Worm (Caenorhabditis elegans) whole organism, L4 larva: ENCODE results near the gene T25B9.4.

ENCODE experiments used
- D1046.2 ChIP-seq: fragments of 200-800 bp; sonication (Bioruptor generic); IDR thresholded peaks from 2 replicates; pipeline ENCODE4 v1.3.6; 2022; ENCODE audit warnings: missing genetic modification characterization, missing compliant biosample characterization
- F10B5.3 ChIP-seq: sonication (generic microtip); optimal IDR thresholded peaks from 2 replicates; lab custom pipeline; 2016; ENCODE audit warnings: mild to moderate bottlenecking, missing genetic modification characterization, missing compliant biosample characterization
- F37D6.2 ChIP-seq: sonication (generic microtip); optimal IDR thresholded peaks from 2 replicates; lab custom pipeline; 2016; ENCODE audit warnings: mild to moderate bottlenecking, missing genetic modification characterization, missing compliant biosample characterization
- F44E2.7 ChIP-seq: fragments of 200-800 bp; sonication (Bioruptor generic); IDR thresholded peaks from 2 replicates; pipeline ENCODE4 v2.1.2; 2022; ENCODE audit warnings: missing genetic modification characterization, missing compliant biosample characterization
- T20F7.1 ChIP-seq: fragments of 200-800 bp; sonication (Bioruptor generic); optimal IDR thresholded peaks from 2 replicates; lab custom pipeline; 2018; ENCODE audit warnings: mild to moderate bottlenecking, missing genetic modification characterization, missing compliant biosample characterization
- ZK546.5 ChIP-seq, 2 experiments: sonication (generic microtip); optimal IDR thresholded peaks; 2 replicates each; lab custom pipeline; 2017; ENCODE audit warnings: missing biosample characterization in 2 of 2, missing genetic modification characterization in 2 of 2
- arid-1 ChIP-seq: fragments of 200-800 bp; sonication (Bioruptor generic); conservative IDR thresholded peaks from 2 replicates; pipeline ENCODE4 v1.3.6; 2022; ENCODE audit warnings: missing genetic modification reagents, missing genetic modification characterization, missing compliant biosample characterization
- ceh-28 ChIP-seq: fragments of 150-350 bp; optimal IDR thresholded peaks from 2 replicates; lab custom pipeline; 2014; ENCODE audit warnings: missing biosample characterization, missing genetic modification reagents, missing genetic modification characterization
- ctbp-1 ChIP-seq: fragments of 200-800 bp; sonication (Bioruptor generic); IDR thresholded peaks from 2 replicates; pipeline ENCODE4 v1.3.6; 2022; ENCODE audit warnings: missing genetic modification reagents, missing genetic modification characterization, missing compliant biosample characterization
- daf-19 ChIP-seq: fragments of 200-800 bp; sonication (Bioruptor generic); conservative IDR thresholded peaks from 2 replicates; pipeline ENCODE4 v1.3.6; 2022; ENCODE audit warnings: missing genetic modification characterization, missing compliant biosample characterization
- daf-8 ChIP-seq: fragments of 200-800 bp; sonication (Bioruptor generic); IDR thresholded peaks from 2 replicates; pipeline ENCODE4 v1.3.6; 2022; ENCODE audit warnings: missing genetic modification characterization, missing compliant biosample characterization
- dmd-6 ChIP-seq: fragments of 200-800 bp; sonication (Bioruptor generic); IDR thresholded peaks from 2 replicates; pipeline ENCODE4 v1.3.6; 2022; ENCODE audit warnings: missing genetic modification reagents, missing genetic modification characterization, missing compliant biosample characterization
- dmd-9 ChIP-seq: fragments of 200-800 bp; sonication (Bioruptor generic); IDR thresholded peaks from 2 replicates; pipeline ENCODE4 v1.3.6; 2022; ENCODE audit warnings: missing genetic modification reagents, missing genetic modification characterization, missing compliant biosample characterization
- duxl-1 ChIP-seq: sonication (generic microtip); optimal IDR thresholded peaks from 2 replicates; lab custom pipeline; 2016; ENCODE audit warnings: mild to moderate bottlenecking, missing genetic modification characterization, moderate library complexity, missing compliant biosample characterization; ENCODE audit not compliant: poor library complexity
- egl-27 ChIP-seq: sonication (generic microtip); optimal IDR thresholded peaks from 3 replicates; lab custom pipeline; 2017; ENCODE audit warnings: missing biosample characterization, missing genetic modification reagents, missing genetic modification characterization
- fkh-10 ChIP-seq: fragments of 150-350 bp; optimal IDR thresholded peaks from 2 replicates; lab custom pipeline; 2014; ENCODE audit warnings: missing biosample characterization, missing genetic modification reagents, missing genetic modification characterization
- hif-1 ChIP-seq, 2 experiments: sonication (generic microtip); optimal IDR thresholded peaks; 2 replicates each; lab custom pipeline; 2016 to 2017; ENCODE audit warnings: missing compliant biosample characterization in 2 of 2, missing genetic modification characterization in 2 of 2, missing genetic modification reagents in 2 of 2, missing genotype in 2 of 2, mild to moderate bottlenecking in 1 of 2
- hlh-11 ChIP-seq: fragments of 200-800 bp; sonication (Bioruptor generic); optimal IDR thresholded peaks from 2 replicates; lab custom pipeline; 2018; ENCODE audit warnings: mild to moderate bottlenecking, missing genetic modification characterization, missing compliant biosample characterization
- lin-1 ChIP-seq: fragments of 200-800 bp; sonication (Bioruptor generic); IDR thresholded peaks from 2 replicates; pipeline ENCODE4 v1.3.6; 2022; ENCODE audit warnings: missing genetic modification reagents, missing genetic modification characterization, missing compliant biosample characterization
- lin-39 ChIP-seq: fragments of 150-350 bp; optimal IDR thresholded peaks from 2 replicates; lab custom pipeline; 2014; ENCODE audit warnings: missing biosample characterization, missing genetic modification reagents, missing genetic modification characterization
- madf-5 ChIP-seq, 2 experiments: fragments of 200-800 bp; sonication (Bioruptor generic); IDR thresholded peaks; 2 replicates each; pipeline ENCODE4 v1.3.6; 2022; ENCODE audit warnings: missing compliant biosample characterization in 2 of 2, missing genetic modification characterization in 2 of 2
- madf-9 ChIP-seq: fragments of 200-800 bp; sonication (Bioruptor generic); conservative IDR thresholded peaks from 2 replicates; pipeline ENCODE4 v1.3.6; 2022; ENCODE audit warnings: missing genetic modification reagents, missing genetic modification characterization, missing compliant biosample characterization
- mdt-29 ChIP-seq: fragments of 200-800 bp; sonication (Bioruptor generic); IDR thresholded peaks from 2 replicates; pipeline ENCODE4 v1.3.6; 2022; ENCODE audit warnings: missing genetic modification reagents, missing genetic modification characterization, missing compliant biosample characterization
- mes-2 ChIP-seq: sonication (generic microtip); optimal IDR thresholded peaks from 2 replicates; lab custom pipeline; 2016; ENCODE audit warnings: missing genotype, mild to moderate bottlenecking, missing genetic modification characterization, missing compliant biosample characterization; ENCODE audit not compliant: poor library complexity, severe bottlenecking
- mxl-3 ChIP-seq: fragments of 200-800 bp; sonication (Bioruptor generic); optimal IDR thresholded peaks from 2 replicates; lab custom pipeline; 2018; ENCODE audit warnings: mild to moderate bottlenecking, missing genetic modification characterization, missing compliant biosample characterization
- nhr-102 ChIP-seq: sonication (generic microtip); optimal IDR thresholded peaks from 2 replicates; lab custom pipeline; 2016; ENCODE audit warnings: mild to moderate bottlenecking, missing genetic modification characterization, moderate library complexity, missing compliant biosample characterization
- nhr-11 ChIP-seq: fragments of 150-350 bp; optimal IDR thresholded peaks from 2 replicates; lab custom pipeline; 2014; ENCODE audit warnings: missing biosample characterization, missing genetic modification characterization
- nhr-28 ChIP-seq: fragments of 150-350 bp; optimal IDR thresholded peaks from 2 replicates; lab custom pipeline; 2014; ENCODE audit warnings: missing biosample characterization, missing genetic modification characterization
- nhr-41 ChIP-seq: fragments of 200-800 bp; sonication (Bioruptor generic); IDR thresholded peaks from 2 replicates; pipeline ENCODE4 v1.3.6; 2022; ENCODE audit warnings: missing genetic modification reagents, missing genetic modification characterization, missing compliant biosample characterization
- php-3 ChIP-seq: fragments of 200-800 bp; sonication (Bioruptor generic); IDR thresholded peaks from 2 replicates; pipeline ENCODE4 v1.3.6; 2022; ENCODE audit warnings: missing genetic modification reagents, missing genetic modification characterization, missing compliant biosample characterization
- pqm-1 ChIP-seq: sonication (generic microtip); optimal IDR thresholded peaks from 2 replicates; lab custom pipeline; 2017; ENCODE audit warnings: missing biosample characterization, missing genetic modification characterization
- rbr-2 ChIP-seq: sonication (generic microtip); optimal IDR thresholded peaks from 2 replicates; lab custom pipeline; 2016; ENCODE audit warnings: missing genotype, missing genetic modification characterization, missing compliant biosample characterization
- saeg-2 ChIP-seq: fragments of 200-800 bp; sonication (Bioruptor generic); IDR thresholded peaks from 2 replicates; pipeline ENCODE4 v1.3.6; 2022; ENCODE audit warnings: missing genetic modification reagents, missing genetic modification characterization, missing compliant biosample characterization
- snpc-1.2 ChIP-seq: fragments of 200-800 bp; sonication (Bioruptor generic); IDR thresholded peaks from 2 replicates; pipeline ENCODE4 v1.3.6; 2022; ENCODE audit warnings: missing genetic modification reagents, missing genetic modification characterization, missing compliant biosample characterization
- tag-97 ChIP-seq: fragments of 200-800 bp; sonication (Bioruptor generic); IDR thresholded peaks from 2 replicates; pipeline ENCODE4 v1.3.6; 2022; ENCODE audit warnings: missing genetic modification characterization, missing compliant biosample characterization
- unc-62 ChIP-seq, 3 experiments: fragments of 150-350 bp in 1 of 3; sonication (generic microtip); optimal IDR thresholded peaks in 2 of 3; peaks in 1 of 3; 1 replicate in 1 of 3; 2 replicates in 2 of 3; lab custom pipeline; 2014 to 2017; ENCODE audit warnings: missing biosample characterization in 3 of 3, missing genetic modification characterization in 3 of 3, missing genetic modification reagents in 3 of 3, missing genotype in 1 of 3
- zag-1 ChIP-seq: fragments of 150-350 bp; optimal IDR thresholded peaks from 2 replicates; lab custom pipeline; 2014; ENCODE audit warnings: missing biosample characterization, missing genetic modification characterization
- ztf-11 ChIP-seq: fragments of 150-350 bp; optimal IDR thresholded peaks from 2 replicates; lab custom pipeline; 2014; ENCODE audit warnings: missing biosample characterization, missing genetic modification characterization

The T25B9.4 gene

ce11 chrIV:10734527-10735436 is 22.7 kb downstream of the T25B9.4 start, which contains the start of the genes orc-5 and cyb-1 (continued):
- TF ChIP-seq egl-27 (tag; lab: Kevin White, UChicago), result no peak
- TF ChIP-seq daf-19 (GFP tag; lab: Robert Waterston, UW), result no peak
- no peak for TF ChIP-seq daf-8 (GFP tag; lab: Robert Waterston, UW)
- no peak for TF ChIP-seq lin-1 (GFP tag; lab: Robert Waterston, UW)
- peak; percentile 99 for TF ChIP-seq T20F7.1
- TF ChIP-seq snpc-1.2, result no peak
- no peak for TF ChIP-seq fkh-10 (GFP tag; lab: Kevin White, UChicago)
- TF ChIP-seq tag-97 (GFP tag; lab: Robert Waterston, UW), result no peak
- TF ChIP-seq nhr-11 (tag; lab: Kevin White, UChicago), result no peak
- TF ChIP-seq php-3 (GFP tag; lab: Robert Waterston, UW), result no peak
- TF ChIP-seq ceh-28, result no peak
- TF ChIP-seq hlh-11 (tag; lab: Kevin White, UChicago), result peak; percentile 9
- no peak for TF ChIP-seq hif-1 (tag; optimal IDR thresholded peaks at IDR 0.05; lab: Kevin White, UChicago)
- no peak for TF ChIP-seq nhr-41 (GFP tag; lab: Robert Waterston, UW)
- TF ChIP-seq ctbp-1 (GFP tag; lab: Robert Waterston, UW), result no peak
- TF ChIP-seq nhr-28 (tag; lab: Kevin White, UChicago), result no peak
- no peak for TF ChIP-seq F10B5.3
- TF ChIP-seq zag-1 (tag; lab: Kevin White, UChicago), result no peak
- no peak for TF ChIP-seq mxl-3 (GFP tag; lab: Kevin White, UChicago)
- no peak for TF ChIP-seq mdt-29 (GFP tag; lab: Robert Waterston, UW)
- no peak for TF ChIP-seq nhr-102
- TF ChIP-seq dmd-9 (GFP tag; lab: Robert Waterston, UW), result no peak
- no peak for TF ChIP-seq arid-1 (GFP tag; lab: Robert Waterston, UW)
- no peak for TF ChIP-seq F37D6.2
- TF ChIP-seq saeg-2 (GFP tag; lab: Robert Waterston, UW), result no peak
- no peak for TF ChIP-seq lin-39
- peak in 1 of 2 experiments; percentile 92 for TF ChIP-seq unc-62 (GFP tag; optimal IDR thresholded peaks at IDR 0.05 in 1 of 2; lab: Kevin White, UChicago)
- no peak for TF ChIP-seq unc-62 (tag; optimal IDR thresholded peaks at IDR 0.05; lab: Kevin White, UChicago)
- TF ChIP-seq dmd-6, result peak; percentile 22; the same call in 1 of the 2 replicates
- peak; percentile 87 for TF ChIP-seq mes-2 (tag; lab: Kevin White, UChicago)
- TF ChIP-seq madf-9 (GFP tag; lab: Robert Waterston, UW), result no peak
- no peak for TF ChIP-seq madf-5 (GFP tag; IDR thresholded peaks at IDR 0.05; lab: Robert Waterston, UW)
- no peak for TF ChIP-seq pqm-1 (tag; lab: Kevin White, UChicago)
- no peak for TF ChIP-seq F44E2.7
- no peak for TF ChIP-seq ZK546.5 (tag; optimal IDR thresholded peaks at IDR 0.05; lab: Kevin White, UChicago)
- TF ChIP-seq D1046.2 (GFP tag; lab: Robert Waterston, UW), result no peak

- no peak for TF ChIP-seq duxl-1 (tag; lab: Kevin White, UChicago)
- TF ChIP-seq nhr-28 (tag; lab: Kevin White, UChicago), result no peak
- TF ChIP-seq dmd-9 (GFP tag; lab: Robert Waterston, UW), result no peak
- TF ChIP-seq rbr-2, result no peak
- TF ChIP-seq unc-62 (GFP tag; optimal IDR thresholded peaks at IDR 0.05 in 1 of 2; lab: Kevin White, UChicago), result peak in 1 of 2 experiments; percentile 79
- TF ChIP-seq unc-62 (tag; optimal IDR thresholded peaks at IDR 0.05; lab: Kevin White, UChicago), result no peak
- no peak for TF ChIP-seq ztf-11 (tag; lab: Kevin White, UChicago)
- TF ChIP-seq nhr-41 (GFP tag; lab: Robert Waterston, UW), result no peak
Measured at ce11 chrIV:10727734-10728133, 29.8 kb downstream of the T25B9.4 start, which contains the start of gene ZC168.2. Gene ZC168.2 (plus strand): TSS chrIV:10728034.
